Fruit fly (Drosophila melanogaster): ENCODE data around the gene CG42264.

The CG42264 gene

DNA sequence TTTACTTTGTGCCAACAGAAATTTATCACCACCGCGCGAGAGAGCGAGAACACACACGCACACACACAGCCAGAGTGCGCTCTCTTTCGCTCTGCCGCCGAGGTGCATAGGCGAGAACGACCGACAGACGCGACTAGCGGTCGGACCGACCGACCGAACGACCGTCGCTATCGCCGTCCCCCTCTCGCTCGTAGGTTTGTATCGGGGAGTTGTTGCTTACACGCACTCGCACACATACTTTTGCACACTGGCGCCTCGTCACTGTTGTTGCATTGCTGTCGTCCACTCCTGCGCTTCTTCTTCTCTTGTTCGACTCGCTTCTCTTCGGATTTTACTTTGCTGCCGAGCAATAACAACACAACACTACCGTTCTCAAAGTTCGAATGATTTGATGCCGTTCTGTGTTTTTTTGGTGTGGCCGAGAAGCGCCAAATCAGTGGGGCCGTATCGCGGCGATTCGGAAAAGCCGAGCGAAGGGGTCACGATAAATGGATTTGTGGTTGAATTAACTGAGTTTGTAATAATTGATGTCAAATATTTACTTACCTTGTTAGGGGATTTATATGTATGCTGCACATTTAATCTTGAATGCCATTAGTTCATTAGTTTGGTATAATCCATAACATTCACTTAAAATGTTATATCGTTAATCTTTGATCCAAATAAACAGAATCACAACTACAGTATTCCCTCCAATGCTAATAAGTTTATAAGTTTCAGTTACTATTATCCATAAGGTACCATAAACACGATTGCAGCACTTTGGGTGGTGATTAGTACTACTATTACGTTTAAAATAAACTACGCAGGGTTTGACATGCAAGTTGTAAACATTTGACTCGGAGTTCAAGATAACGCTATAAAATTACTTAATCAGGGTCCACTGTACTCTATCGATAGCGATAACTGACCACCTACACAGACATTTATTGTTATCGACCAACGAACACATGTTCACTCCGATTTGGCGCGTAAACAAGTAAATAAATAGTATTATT, 29.3 kb downstream of the CG42264 start, which contains the start of the genes IntS6 and Rtel1 (continued):
- TF ChIP-seq CG4424 (GFP tag; optimal IDR thresholded peaks at IDR 0.05) (peak; percentile 90), HLH54F (GFP tag; optimal IDR thresholded peaks at IDR 0.05) (peak; percentile 94), peb (GFP tag; IDR thresholded peaks at IDR 0.05) (peak; percentile 45; the same call in 1 of the 2 replicates), ERR (GFP tag; optimal IDR thresholded peaks at IDR 0.05) (peak; percentile 80), so (GFP tag; IDR thresholded peaks at IDR 0.05) (peak; percentile 89; the same call in 2 of the 3 replicates), Meics (GFP tag; optimal IDR thresholded peaks at IDR 0.05) (peak; percentile 90), CG14965 (GFP tag; optimal IDR thresholded peaks at IDR 0.05; ENCODE audit: borderline replicate concordance) (peak; percentile 3), CG31365 (tag; optimal IDR thresholded peaks at IDR 0.05) (peak; percentile 71), MTF-1 (GFP tag; optimal IDR thresholded peaks at IDR 0.05; ENCODE audit: borderline replicate concordance) (peak; percentile 83), CG11504 (tag; optimal IDR thresholded peaks at IDR 0.05) (peak; percentile 90), wek (GFP tag; optimal IDR thresholded peaks at IDR 0.05) (peak; percentile 71), CG1024 (GFP tag; IDR thresholded peaks at IDR 0.05) (peak; percentile 67), CG7745 (tag; optimal IDR thresholded peaks at IDR 0.05) (no peak), CG18764 (GFP tag; optimal IDR thresholded peaks at IDR 0.05) (peak; percentile 84), luna (GFP tag; optimal IDR thresholded peaks at IDR 0.05) (peak; percentile 71), CG10979 (tag; optimal IDR thresholded peaks at IDR 0.05) (peak; percentile 80), pum (GFP tag; optimal IDR thresholded peaks at IDR 0.05) (peak; percentile 93), amos (GFP tag; IDR thresholded peaks at IDR 0.05; ENCODE audit: partially characterized antibody) (peak; percentile 44; the same call in 1 of the 2 replicates), Dfd (GFP tag; optimal IDR thresholded peaks at IDR 0.05) (no peak), Hr78 (GFP tag; optimal IDR thresholded peaks at IDR 0.05) (peak in 1 of 2 experiments; percentile 59), al (GFP tag; IDR thresholded peaks at IDR 0.05) (peak; percentile 91), onecut (GFP tag; IDR thresholded peaks at IDR 0.05) (peak; percentile 79), kni (GFP tag; optimal IDR thresholded peaks at IDR 0.05) (peak; percentile 76), CG31441 (GFP tag; IDR thresholded peaks at IDR 0.05) (peak; percentile 87), Lhr (GFP tag; optimal IDR thresholded peaks at IDR 0.05) (peak; percentile 64), CG10366 (GFP tag; IDR thresholded peaks at IDR 0.05) (peak; percentile 85), knrl (GFP tag; IDR thresholded peaks at IDR 0.05; ENCODE audit: partially characterized antibody) (no peak; the same call in 2 of the 3 replicates), CG17568 (GFP tag; optimal IDR thresholded peaks at IDR 0.05) (peak; percentile 84), pita (GFP tag; optimal IDR thresholded peaks at IDR 0.05) (no peak), CG3065 (GFP tag; optimal IDR thresholded peaks at IDR 0.05) (peak; percentile 64), CG1832 (GFP tag; optimal IDR thresholded peaks at IDR 0.05) (peak; percentile 96), CG4707 (GFP tag; optimal IDR thresholded peaks at IDR 0.05) (peak; percentile 81), CG8281 (tag; optimal IDR thresholded peaks at IDR 0.05) (peak; percentile 73), CG15696 (tag; optimal IDR thresholded peaks at IDR 0.05) (peak; percentile 86), eyg (GFP tag; optimal IDR thresholded peaks at IDR 0.05) (peak; percentile 77), Hsf (GFP tag; optimal IDR thresholded peaks at IDR 0.05) (peak; percentile 93), ac (GFP tag; optimal IDR thresholded peaks at IDR 0.05) (peak; percentile 18), CG18476 (GFP tag; optimal IDR thresholded peaks at IDR 0.05) (peak; percentile 87), ATbp (GFP tag; optimal IDR thresholded peaks at IDR 0.05) (peak; percentile 77), Trl (optimal IDR thresholded peaks at IDR 0.05) (peak; percentile 49 to 79), Trl (GFP tag; optimal IDR thresholded peaks at IDR 0.05) (peak; percentile 92), inv (GFP tag; IDR thresholded peaks at IDR 0.05; ENCODE audit: partially characterized antibody) (no peak; the same call in 1 of the 2 replicates), Tbp (GFP tag; optimal IDR thresholded peaks at IDR 0.05) (no peak), CG15601 (tag; optimal IDR thresholded peaks at IDR 0.05) (peak; percentile 83), Mrtf (GFP tag; IDR thresholded peaks at IDR 0.05) (peak; percentile 89), crp (GFP tag; optimal IDR thresholded peaks at IDR 0.05) (peak in 1 of 2 experiments; percentile 74), Sry-β (GFP tag; optimal IDR thresholded peaks at IDR 0.05) (peak; percentile 40)
